Fruit fly (Drosophila melanogaster): Measurements from ENCODE around the gene hid.

The hid gene

dm6 chr3L:18212237-18212653 is 26.8 kb upstream of the hid start (continued):
- TF ChIP-seq MESR4 (GFP tag; optimal IDR thresholded peaks at IDR 0.05) (no peak), Hand (GFP tag; optimal IDR thresholded peaks at IDR 0.05) (no peak), CG16815 (GFP tag; optimal IDR thresholded peaks at IDR 0.05) (peak; percentile 56), Oaz (GFP tag; IDR thresholded peaks at IDR 0.05) (peak; percentile 88), pan (optimal IDR thresholded peaks at IDR 0.05) (no peak), pan (GFP tag; optimal IDR thresholded peaks at IDR 0.05 in 1 of 2, IDR thresholded peaks at IDR 0.05 in 1 of 2) (peak in 1 of 2 experiments; percentile 94), Hr51 (GFP tag; optimal IDR thresholded peaks at IDR 0.05) (peak; percentile 34 to 78), CG10543 (GFP tag; optimal IDR thresholded peaks at IDR 0.05) (no peak), ewg (GFP tag; optimal IDR thresholded peaks at IDR 0.05) (peak; percentile 64), MTF-1 (GFP tag; optimal IDR thresholded peaks at IDR 0.05; ENCODE audit: borderline replicate concordance) (peak; percentile 19), tap (tag; optimal IDR thresholded peaks at IDR 0.05) (peak; percentile 66), Dip2 (GFP tag; IDR thresholded peaks at IDR 0.05) (no peak; the same call in 1 of the 2 replicates), CG2120 (GFP tag; optimal IDR thresholded peaks at IDR 0.05) (peak; percentile 45), pfk (GFP tag; optimal IDR thresholded peaks at IDR 0.05) (no peak), ase (GFP tag; IDR thresholded peaks at IDR 0.05) (peak; percentile 89), Side (GFP tag; optimal IDR thresholded peaks at IDR 0.05) (peak; percentile 67), fru (optimal IDR thresholded peaks at IDR 0.05) (no peak), YL-1 (GFP tag; optimal IDR thresholded peaks at IDR 0.05) (no peak), CG12744 (GFP tag; optimal IDR thresholded peaks at IDR 0.05) (peak; percentile 19), CG15011 (GFP tag; optimal IDR thresholded peaks at IDR 0.05) (peak; percentile 37), dimm (GFP tag; IDR thresholded peaks at IDR 0.05) (peak; percentile 80), CG13894 (tag; optimal IDR thresholded peaks at IDR 0.05) (no peak), jumu (GFP tag; optimal IDR thresholded peaks at IDR 0.05) (peak; percentile 52), CG10267 (tag; optimal IDR thresholded peaks at IDR 0.05) (peak; percentile 73), CG6175 (GFP tag; IDR thresholded peaks at IDR 0.05) (peak; percentile 42; the same call in 1 of the 3 replicates), en (GFP tag; optimal IDR thresholded peaks at IDR 0.05) (peak; percentile 42), CG4328 (GFP tag; optimal IDR thresholded peaks at IDR 0.05) (no peak), sima (GFP tag; optimal IDR thresholded peaks at IDR 0.05) (no peak), pzg (GFP tag; optimal IDR thresholded peaks at IDR 0.05) (no peak), CG10431 (GFP tag; optimal IDR thresholded peaks at IDR 0.05) (no peak), CG15514 (GFP tag; optimal IDR thresholded peaks at IDR 0.05) (no peak), jing (GFP tag; optimal IDR thresholded peaks at IDR 0.05) (peak; percentile 46), Blimp-1 (GFP tag; optimal IDR thresholded peaks at IDR 0.05) (peak; percentile 77), prd (optimal IDR thresholded peaks at IDR 0.05) (no peak), prd (GFP tag; IDR thresholded peaks at IDR 0.05) (peak; percentile 95), slou (GFP tag; optimal IDR thresholded peaks at IDR 0.05) (no peak), trh (GFP tag; optimal IDR thresholded peaks at IDR 0.05) (no peak), ERR (GFP tag; optimal IDR thresholded peaks at IDR 0.05) (no peak), bigmax (GFP tag; optimal IDR thresholded peaks at IDR 0.05) (no peak), lbe (GFP tag; optimal IDR thresholded peaks at IDR 0.05) (peak; percentile 20), nau (GFP tag; optimal IDR thresholded peaks at IDR 0.05) (peak; percentile 70), ash1 (GFP tag; optimal IDR thresholded peaks at IDR 0.05) (no peak), Hey (tag; optimal IDR thresholded peaks at IDR 0.05) (no peak), NK7.1 (GFP tag; optimal IDR thresholded peaks at IDR 0.05) (no peak), ind (GFP tag; optimal IDR thresholded peaks at IDR 0.05) (peak; percentile 74), CG4424 (GFP tag; optimal IDR thresholded peaks at IDR 0.05) (peak; percentile 71), Nf-YB (GFP tag; optimal IDR thresholded peaks at IDR 0.05) (peak; percentile 49), CG8765 (GFP tag; IDR thresholded peaks at IDR 0.05) (peak; percentile 62; the same call in 1 of the 2 replicates), CG6689 (GFP tag; IDR thresholded peaks at IDR 0.05) (peak; percentile 93), NfI (GFP tag; optimal IDR thresholded peaks at IDR 0.05) (peak; percentile 51), vnd (GFP tag; IDR thresholded peaks at IDR 0.05; ENCODE audit: partially characterized antibody) (no peak)

Data from whole organism, embryonic.